Fruit fly (Drosophila melanogaster): ENCODE results near the gene dl.

The dl gene

DNA sequence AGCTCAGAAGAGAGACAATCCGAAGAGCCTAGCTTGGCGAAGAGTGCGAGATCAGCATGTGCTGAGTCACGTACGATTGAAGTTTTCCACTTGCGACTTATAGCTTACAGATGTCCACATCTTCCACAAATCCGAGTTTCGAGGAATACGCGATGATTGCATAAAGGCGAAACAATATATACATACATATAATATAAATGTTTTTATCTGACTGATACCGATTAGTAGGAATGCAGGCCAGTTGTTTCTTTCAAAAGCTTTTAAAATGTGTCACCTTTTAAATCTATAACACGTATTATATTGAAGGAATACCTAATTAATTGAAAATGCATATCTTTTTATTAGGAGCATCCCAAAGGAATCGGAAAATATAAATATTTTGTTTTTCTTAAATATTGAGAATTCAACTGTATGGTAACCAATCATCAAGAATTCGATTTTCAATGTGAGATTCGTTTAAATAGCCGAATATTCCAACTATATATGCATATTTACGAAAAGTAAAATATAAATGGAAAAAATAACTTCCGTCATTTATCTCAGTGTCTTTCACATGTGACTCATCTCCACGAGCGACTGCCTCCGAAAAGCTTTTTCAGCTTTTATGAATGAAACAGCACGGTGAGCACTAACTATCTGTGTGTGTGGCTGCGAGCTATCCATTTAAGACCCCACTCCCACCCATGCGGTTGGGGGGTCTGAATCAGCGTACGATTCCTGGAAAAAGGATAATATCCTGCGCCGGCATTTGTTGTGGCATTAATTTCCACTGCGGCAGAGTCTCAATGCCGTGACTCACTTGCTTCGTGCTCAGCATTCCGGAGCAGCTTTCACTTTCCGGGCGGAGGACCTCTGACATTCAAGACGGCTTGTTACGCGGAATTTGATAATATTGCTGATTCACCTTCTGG, 596 bp upstream of the dl start (continued):
- TF ChIP-seq Blimp-1 (GFP tag; optimal IDR thresholded peaks at IDR 0.05) (peak; percentile 55), cwo (GFP tag; optimal IDR thresholded peaks at IDR 0.05) (peak; percentile 42), CG18476 (GFP tag; optimal IDR thresholded peaks at IDR 0.05) (peak; percentile 46), CG6791 (GFP tag; IDR thresholded peaks at IDR 0.05; ENCODE audit: partially characterized antibody) (no peak), Hsf (GFP tag; optimal IDR thresholded peaks at IDR 0.05) (peak; percentile 37), nerfin-2 (GFP tag; IDR thresholded peaks at IDR 0.05; ENCODE audit: partially characterized antibody) (no peak), gt (GFP tag; IDR thresholded peaks at IDR 0.05) (no peak), sim (GFP tag; IDR thresholded peaks at IDR 0.05) (no peak), shn (GFP tag; optimal IDR thresholded peaks at IDR 0.05) (peak; percentile 36), Ada2b (GFP tag; IDR thresholded peaks at IDR 0.05) (peak; percentile 49), C15 (GFP tag; IDR thresholded peaks at IDR 0.05) (no peak), CG8281 (tag; optimal IDR thresholded peaks at IDR 0.05) (peak; percentile 21), gcm2 (GFP tag; optimal IDR thresholded peaks at IDR 0.05) (peak; percentile 2), sens-2 (GFP tag; IDR thresholded peaks at IDR 0.05) (no peak), eve (GFP tag; optimal IDR thresholded peaks at IDR 0.05) (peak in 1 of 2 experiments; percentile 74), so (GFP tag; IDR thresholded peaks at IDR 0.05) (no peak), fd64A (GFP tag; optimal IDR thresholded peaks at IDR 0.05) (no peak), CG10274 (GFP tag; optimal IDR thresholded peaks at IDR 0.05) (no peak), CG17568 (GFP tag; optimal IDR thresholded peaks at IDR 0.05) (peak; percentile 22), CG17612 (GFP tag; IDR thresholded peaks at IDR 0.05) (no peak), row (GFP tag; IDR thresholded peaks at IDR 0.05) (no peak; the same call in 2 of the 3 replicates), MTF-1 (GFP tag; optimal IDR thresholded peaks at IDR 0.05; ENCODE audit: borderline replicate concordance) (no peak), CG6654 (GFP tag; optimal IDR thresholded peaks at IDR 0.05) (no peak), CG16815 (GFP tag; optimal IDR thresholded peaks at IDR 0.05) (no peak), gcm (GFP tag; optimal IDR thresholded peaks at IDR 0.05) (no peak), kay (GFP tag; optimal IDR thresholded peaks at IDR 0.05) (peak; percentile 97), slbo (GFP tag; IDR thresholded peaks at IDR 0.05) (peak; percentile 63), CG34422 (GFP tag; IDR thresholded peaks at IDR 0.05) (0 out of 3 replicates have a peak, but pooled peaks have one; percentile 38), CG3995 (GFP tag; optimal IDR thresholded peaks at IDR 0.05) (peak; percentile 14), hkb (optimal IDR thresholded peaks at IDR 0.05) (no peak), hkb (GFP tag; IDR thresholded peaks at IDR 0.05) (peak; percentile 81), exex (tag; optimal IDR thresholded peaks at IDR 0.05) (peak; percentile 28), ttk (GFP tag; IDR thresholded peaks at IDR 0.05) (no peak), B-H2 (GFP tag; optimal IDR thresholded peaks at IDR 0.05) (no peak), CG10543 (GFP tag; optimal IDR thresholded peaks at IDR 0.05) (no peak), Antp (GFP tag; optimal IDR thresholded peaks at IDR 0.05) (peak; percentile 27), CG11695 (GFP tag; IDR thresholded peaks at IDR 0.05) (peak; percentile 72; the same call in 2 of the 3 replicates), CG12299 (tag; optimal IDR thresholded peaks at IDR 0.05) (peak; percentile 38), CG1024 (GFP tag; IDR thresholded peaks at IDR 0.05) (no peak), grn (GFP tag; optimal IDR thresholded peaks at IDR 0.05) (no peak), sug (tag; optimal IDR thresholded peaks at IDR 0.05) (peak; percentile 60), Gsc (GFP tag; IDR thresholded peaks at IDR 0.05) (no peak), NC2β (GFP tag; optimal IDR thresholded peaks at IDR 0.05) (no peak), Deaf1 (tag; optimal IDR thresholded peaks at IDR 0.05) (peak; percentile 46), pros (GFP tag; optimal IDR thresholded peaks at IDR 0.05) (no peak), CG18011 (GFP tag; optimal IDR thresholded peaks at IDR 0.05) (peak; percentile 51), CG1233 (GFP tag; optimal IDR thresholded peaks at IDR 0.05) (peak; percentile 63), CG4282 (GFP tag; optimal IDR thresholded peaks at IDR 0.05) (no peak), Fer2 (tag; optimal IDR thresholded peaks at IDR 0.05) (peak; percentile 18)
